Fruit fly (Drosophila melanogaster) whole organism, embryonic: ENCODE results near the gene CG13386.

Experiments
- Adf1 ChIP-seq: fragments of 200-800 bp; sonication (Bioruptor generic); IDR thresholded peaks from 2 replicates; pipeline ENCODE4 v1.3.6; 2022; ENCODE audit warnings: missing biosample characterization, missing genetic modification characterization
- B-H1 ChIP-seq: fragments of 200-800 bp; sonication (Bioruptor generic); IDR thresholded peaks from 3 replicates; pipeline ENCODE4 v1.3.6; 2022; ENCODE audit warnings: missing biosample characterization, missing genetic modification characterization
- CG10209 ChIP-seq: fragments of 200-800 bp; sonication (Bioruptor generic); optimal IDR thresholded peaks from 3 replicates; lab custom pipeline; 2017; ENCODE audit warnings: missing biosample characterization, mild to moderate bottlenecking, missing genetic modification characterization, missing genetic modification reagents
- CG10321 ChIP-seq: fragments of 200-800 bp; sonication (Bioruptor generic); IDR thresholded peaks from 2 replicates; pipeline ENCODE4 v1.3.6; 2022; ENCODE audit warnings: missing biosample characterization, missing genetic modification characterization
- CG11504 ChIP-seq: fragments of 200-800 bp; sonication (Bioruptor generic); optimal IDR thresholded peaks from 3 replicates; lab custom pipeline; 2019; ENCODE audit warnings: missing biosample characterization, mild to moderate bottlenecking, missing genetic modification characterization, moderate library complexity
- CG15073 ChIP-seq: fragments of 200-800 bp; sonication (Bioruptor generic); optimal IDR thresholded peaks from 2 replicates; lab custom pipeline; 2016; ENCODE audit warnings: missing biosample characterization, missing genetic modification characterization
- CG16779 ChIP-seq: fragments of 200-800 bp; sonication (Bioruptor generic); IDR thresholded peaks from 2 replicates; pipeline ENCODE4 v1.3.6; 2022; ENCODE audit warnings: missing biosample characterization, missing genetic modification characterization
- CG2116 ChIP-seq: fragments of 200-800 bp; sonication (Bioruptor generic); optimal IDR thresholded peaks from 3 replicates; lab custom pipeline; 2018; ENCODE audit warnings: missing biosample characterization, mild to moderate bottlenecking, missing genetic modification characterization
- CG31441 ChIP-seq: fragments of 200-800 bp; sonication (Bioruptor generic); IDR thresholded peaks from 2 replicates; pipeline ENCODE4 v1.3.6; 2022; ENCODE audit warnings: missing biosample characterization, missing genetic modification characterization
- CG32532 ChIP-seq: fragments of 200-800 bp; sonication (Bioruptor generic); IDR thresholded peaks from 2 replicates; pipeline ENCODE4 v1.3.6; 2022; ENCODE audit warnings: missing biosample characterization, missing genetic modification characterization
- CG33213 ChIP-seq: fragments of 200-800 bp; sonication (Bioruptor generic); optimal IDR thresholded peaks from 3 replicates; lab custom pipeline; 2016; ENCODE audit warnings: missing biosample characterization, missing genetic modification characterization
- CG34376 ChIP-seq: fragments of 200-800 bp; sonication (Bioruptor generic); optimal IDR thresholded peaks from 2 replicates; lab custom pipeline; 2018; ENCODE audit warnings: missing biosample characterization, mild to moderate bottlenecking, missing genetic modification characterization
- CG42726 ChIP-seq: fragments of 200-800 bp; sonication (Bioruptor generic); IDR thresholded peaks from 2 replicates; pipeline ENCODE4 v1.3.6; 2022; ENCODE audit warnings: missing biosample characterization, missing genetic modification characterization; ENCODE audit not compliant: partially characterized antibody
- CG6654 ChIP-seq: fragments of 200-800 bp; sonication (Bioruptor generic); optimal IDR thresholded peaks from 2 replicates; lab custom pipeline; 2017; ENCODE audit warnings: missing biosample characterization, mild to moderate bottlenecking, missing genetic modification characterization
- CG6765 ChIP-seq: fragments of 200-800 bp; sonication (Bioruptor generic); optimal IDR thresholded peaks from 3 replicates; lab custom pipeline; 2017; ENCODE audit warnings: missing biosample characterization, mild to moderate bottlenecking, missing genetic modification characterization
- CG6813 ChIP-seq: fragments of 200-800 bp; sonication (Bioruptor generic); optimal IDR thresholded peaks from 2 replicates; lab custom pipeline; 2017; ENCODE audit warnings: missing biosample characterization, missing genetic modification characterization, mild to moderate bottlenecking, moderate library complexity, missing genetic modification reagents
- CG7556 ChIP-seq: fragments of 200-800 bp; sonication (Bioruptor generic); optimal IDR thresholded peaks from 2 replicates; lab custom pipeline; 2017; ENCODE audit warnings: missing biosample characterization, mild to moderate bottlenecking, missing genetic modification characterization
- CG7786 ChIP-seq: fragments of 200-800 bp; sonication (Bioruptor generic); optimal IDR thresholded peaks from 2 replicates; lab custom pipeline; 2016; ENCODE audit warnings: missing biosample characterization, missing genetic modification characterization
- CG7839 ChIP-seq: fragments of 200-800 bp; sonication (Bioruptor generic); optimal IDR thresholded peaks from 3 replicates; lab custom pipeline; 2018; ENCODE audit warnings: missing biosample characterization, mild to moderate bottlenecking, missing genetic modification characterization, moderate library complexity
- CG8281 ChIP-seq: fragments of 200-800 bp; sonication (Bioruptor generic); optimal IDR thresholded peaks from 2 replicates; lab custom pipeline; 2018; ENCODE audit warnings: missing biosample characterization, mild to moderate bottlenecking, missing genetic modification characterization, moderate library complexity
- CG8290 ChIP-seq, 3 experiments: fragments of 200-800 bp; sonication (Bioruptor generic); optimal IDR thresholded peaks; 2 replicates each; lab custom pipeline; 2016 to 2019; ENCODE audit warnings: missing biosample characterization in 3 of 3, missing genetic modification characterization in 3 of 3, mild to moderate bottlenecking in 2 of 3, moderate library complexity in 1 of 3
- CG8388 ChIP-seq: fragments of 200-800 bp; sonication (Bioruptor generic); optimal IDR thresholded peaks from 2 replicates; lab custom pipeline; 2019; ENCODE audit warnings: missing biosample characterization, mild to moderate bottlenecking, missing genetic modification characterization, moderate library complexity
- CG8765 ChIP-seq: fragments of 200-800 bp; sonication (Bioruptor generic); IDR thresholded peaks from 2 replicates; pipeline ENCODE4 v1.3.6; 2022; ENCODE audit warnings: missing biosample characterization, missing genetic modification characterization
- CG9437 ChIP-seq: fragments of 200-800 bp; sonication (Bioruptor generic); optimal IDR thresholded peaks from 2 replicates; lab custom pipeline; 2018; ENCODE audit warnings: missing biosample characterization, mild to moderate bottlenecking, missing genetic modification characterization
- CG9609 ChIP-seq: fragments of 200-800 bp; sonication (Bioruptor generic); optimal IDR thresholded peaks from 3 replicates; lab custom pipeline; 2016; ENCODE audit warnings: missing biosample characterization, missing genetic modification characterization
- HLH4C ChIP-seq: fragments of 200-800 bp; sonication (Bioruptor generic); IDR thresholded peaks from 3 replicates; pipeline ENCODE4 v1.3.6; 2022; ENCODE audit warnings: missing biosample characterization, missing genetic modification characterization; ENCODE audit not compliant: partially characterized antibody
- Meics ChIP-seq: fragments of 200-800 bp; sonication (Bioruptor generic); optimal IDR thresholded peaks from 2 replicates; lab custom pipeline; 2017; ENCODE audit warnings: missing biosample characterization, mild to moderate bottlenecking, missing genetic modification characterization
- Optix ChIP-seq: fragments of 200-800 bp; sonication (Bioruptor generic); IDR thresholded peaks from 3 replicates; pipeline ENCODE4 v1.3.6; 2022; ENCODE audit warnings: missing biosample characterization, missing genetic modification characterization
- Ssrp ChIP-seq: fragments of 200-800 bp; sonication (Bioruptor generic); optimal IDR thresholded peaks from 2 replicates; lab custom pipeline; 2018; ENCODE audit warnings: missing biosample characterization, mild to moderate bottlenecking, missing genetic modification characterization, moderate library complexity
- Trl ChIP-seq, 3 experiments: fragments of >200 bp in 2 of 3; fragments of 200-800 bp in 1 of 3; sonication (Bioruptor generic) in 1 of 3; optimal IDR thresholded peaks; 2 replicates in 1 of 3; 3 replicates in 2 of 3; lab custom pipeline; 2016 to 2017; ENCODE audit warnings: missing biosample characterization in 1 of 3, missing genetic modification characterization in 1 of 3
- YL-1 ChIP-seq: fragments of 200-800 bp; sonication (Bioruptor generic); optimal IDR thresholded peaks from 3 replicates; lab custom pipeline; 2017; ENCODE audit warnings: missing biosample characterization, mild to moderate bottlenecking, missing genetic modification characterization
- amos ChIP-seq: fragments of 200-800 bp; sonication (Bioruptor generic); IDR thresholded peaks from 2 replicates; pipeline ENCODE4 v1.3.6; 2022; ENCODE audit warnings: missing biosample characterization, missing genetic modification characterization; ENCODE audit not compliant: partially characterized antibody
- ase ChIP-seq: fragments of 200-800 bp; sonication (Bioruptor generic); IDR thresholded peaks from 3 replicates; pipeline ENCODE4 v1.3.6; 2022; ENCODE audit warnings: missing biosample characterization, missing genetic modification characterization
- chif ChIP-seq, 2 experiments: fragments of 200-800 bp; sonication (Bioruptor generic); optimal IDR thresholded peaks; 3 replicates each; lab custom pipeline; 2016; ENCODE audit warnings: missing biosample characterization in 2 of 2, missing genetic modification characterization in 2 of 2
- chn ChIP-seq: fragments of 200-800 bp; sonication (Bioruptor generic); optimal IDR thresholded peaks from 2 replicates; lab custom pipeline; 2016; ENCODE audit warnings: missing biosample characterization, missing genetic modification characterization
- fru ChIP-seq: fragments of >200 bp; optimal IDR thresholded peaks from 2 replicates; lab custom pipeline; 2017
- gcm ChIP-seq: fragments of 200-800 bp; sonication (Bioruptor generic); optimal IDR thresholded peaks from 2 replicates; lab custom pipeline; 2019; ENCODE audit warnings: missing biosample characterization, mild to moderate bottlenecking, missing genetic modification characterization, moderate library complexity
- gsb-n ChIP-seq: fragments of 200-800 bp; sonication (Bioruptor generic); optimal IDR thresholded peaks from 3 replicates; lab custom pipeline; 2018; ENCODE audit warnings: missing biosample characterization, mild to moderate bottlenecking, missing genetic modification characterization
- kah ChIP-seq: fragments of 200-800 bp; sonication (Bioruptor generic); optimal IDR thresholded peaks from 2 replicates; lab custom pipeline; 2018; ENCODE audit warnings: missing biosample characterization, mild to moderate bottlenecking, missing genetic modification characterization
- lbe ChIP-seq: fragments of 200-800 bp; sonication (Bioruptor generic); optimal IDR thresholded peaks from 2 replicates; lab custom pipeline; 2016; ENCODE audit warnings: missing biosample characterization, mild to moderate bottlenecking, missing genetic modification characterization
- mld ChIP-seq: fragments of 200-800 bp; sonication (Bioruptor generic); IDR thresholded peaks from 3 replicates; pipeline ENCODE4 v1.3.6; 2022; ENCODE audit warnings: missing biosample characterization, missing genetic modification characterization; ENCODE audit not compliant: partially characterized antibody
- nerfin-1 ChIP-seq: fragments of 200-800 bp; sonication (Bioruptor generic); optimal IDR thresholded peaks from 3 replicates; lab custom pipeline; 2019; ENCODE audit warnings: missing biosample characterization, mild to moderate bottlenecking, missing genetic modification characterization, moderate library complexity
- odd ChIP-seq: fragments of 200-800 bp; sonication (Bioruptor generic); optimal IDR thresholded peaks from 2 replicates; lab custom pipeline; 2017; ENCODE audit warnings: missing biosample characterization, mild to moderate bottlenecking, missing genetic modification characterization
- pros ChIP-seq: fragments of 200-800 bp; sonication (Bioruptor generic); optimal IDR thresholded peaks from 3 replicates; lab custom pipeline; 2019; ENCODE audit warnings: missing biosample characterization, mild to moderate bottlenecking, missing genetic modification characterization, moderate library complexity
- row ChIP-seq: fragments of 200-800 bp; sonication (Bioruptor generic); IDR thresholded peaks from 3 replicates; pipeline ENCODE4 v1.3.6; 2022; ENCODE audit warnings: missing biosample characterization, missing genetic modification characterization
- run ChIP-seq: fragments of 200-800 bp; sonication (Bioruptor generic); optimal IDR thresholded peaks from 3 replicates; lab custom pipeline; 2018; ENCODE audit warnings: missing biosample characterization, mild to moderate bottlenecking, missing genetic modification characterization
- tna ChIP-seq: fragments of 200-800 bp; sonication (Bioruptor generic); IDR thresholded peaks from 2 replicates; pipeline ENCODE4 v1.3.6; 2022; ENCODE audit warnings: missing biosample characterization, missing genetic modification characterization; ENCODE audit not compliant: partially characterized antibody
- z ChIP-seq: fragments of 200-800 bp; sonication (Bioruptor generic); IDR thresholded peaks from 3 replicates; pipeline ENCODE4 v1.3.6; 2022; ENCODE audit warnings: missing biosample characterization, missing genetic modification characterization

Gene CG13386

dm6 chr2L:8416350-8417046 is 17.7 kb downstream of the CG13386 start (continued):
- no peak for TF ChIP-seq CG8388 (GFP tag; lab: Kevin White, UChicago)
- peak; percentile 51 for TF ChIP-seq CG10209
- TF ChIP-seq Optix, result no peak
- no peak for TF ChIP-seq CG15073 (GFP tag; lab: Kevin White, UChicago)
- TF ChIP-seq B-H1 (GFP tag; lab: Robert Waterston, UW), result no peak
- TF ChIP-seq CG16779, result no peak
- TF ChIP-seq CG42726 (GFP tag; lab: Robert Waterston, UW), result no peak
- TF ChIP-seq YL-1 (GFP tag; lab: Kevin White, UChicago), result peak; percentile 17
- TF ChIP-seq CG8765 (GFP tag; lab: Robert Waterston, UW), result no peak
- no peak for TF ChIP-seq CG33213 (GFP tag; lab: Kevin White, UChicago)
- peak; percentile 57 for TF ChIP-seq fru (lab: Kevin White, UChicago)
- 0 out of 2 replicates have a peak, but pooled peaks have one; percentile 17 for TF ChIP-seq amos (GFP tag; lab: Robert Waterston, UW)
- no peak for TF ChIP-seq gsb-n (tag; lab: Kevin White, UChicago)
- TF ChIP-seq HLH4C, result 0 out of 3 replicates have a peak, but pooled peaks have one; percentile 34
- peak; percentile 14 for TF ChIP-seq CG2116 (GFP tag; lab: Kevin White, UChicago)
- TF ChIP-seq CG6654 (GFP tag; lab: Kevin White, UChicago), result no peak
- TF ChIP-seq CG8281 (tag; lab: Kevin White, UChicago), result peak; percentile 100
- TF ChIP-seq Meics (GFP tag; lab: Kevin White, UChicago), result peak; percentile 36
- TF ChIP-seq nerfin-1, result peak; percentile 2
- TF ChIP-seq CG32532 (GFP tag; lab: Robert Waterston, UW), result 0 out of 2 replicates have a peak, but pooled peaks have one; percentile 41
- TF ChIP-seq ase (GFP tag; lab: Robert Waterston, UW), result no peak
- TF ChIP-seq z (GFP tag; lab: Robert Waterston, UW), result peak; percentile 70; the same call in 2 of the 3 replicates
- no peak for TF ChIP-seq CG6765 (GFP tag; lab: Kevin White, UChicago)
- TF ChIP-seq CG10321 (GFP tag; lab: Robert Waterston, UW), result peak; percentile 24; the same call in 1 of the 2 replicates
- no peak for TF ChIP-seq mld (GFP tag; lab: Robert Waterston, UW)
- TF ChIP-seq Adf1, result peak; percentile 98
- TF ChIP-seq CG7839 (tag; lab: Kevin White, UChicago), result no peak
- TF ChIP-seq CG11504 (tag; lab: Kevin White, UChicago), result no peak
- no peak for TF ChIP-seq CG31441 (GFP tag; lab: Robert Waterston, UW)
- TF ChIP-seq CG9609 (GFP tag; lab: Kevin White, UChicago), result peak; percentile 25
- TF ChIP-seq chif (GFP tag; optimal IDR thresholded peaks at IDR 0.05; lab: Kevin White, UChicago), result no peak
- peak; percentile 55 for TF ChIP-seq lbe (GFP tag; lab: Kevin White, UChicago)
- TF ChIP-seq Trl (optimal IDR thresholded peaks at IDR 0.05; lab: Kevin White, UChicago), result peak; percentile 73 to 90
- peak; percentile 50 for TF ChIP-seq Trl (GFP tag; optimal IDR thresholded peaks at IDR 0.05; lab: Kevin White, UChicago)
- TF ChIP-seq pros, result peak; percentile 89
- TF ChIP-seq CG8290 (GFP tag; optimal IDR thresholded peaks at IDR 0.05; lab: Kevin White, UChicago), result no peak
- no peak for TF ChIP-seq CG8290 (tag; optimal IDR thresholded peaks at IDR 0.05; lab: Kevin White, UChicago)
- no peak for TF ChIP-seq CG34376 (GFP tag; lab: Kevin White, UChicago)
- no peak for TF ChIP-seq odd (GFP tag; lab: Kevin White, UChicago)
- TF ChIP-seq CG7786 (GFP tag; lab: Kevin White, UChicago), result no peak
- no peak for TF ChIP-seq tna (GFP tag; lab: Robert Waterston, UW)
- no peak for TF ChIP-seq kah (GFP tag; lab: Kevin White, UChicago)
- peak; percentile 44; the same call in 2 of the 3 replicates for TF ChIP-seq row
- no peak for TF ChIP-seq CG7556 (GFP tag; lab: Kevin White, UChicago)
- no peak for TF ChIP-seq CG9437 (GFP tag; lab: Kevin White, UChicago)
- TF ChIP-seq chn, result peak; percentile 42
- peak; percentile 4 for TF ChIP-seq CG6813 (GFP tag; lab: Kevin White, UChicago)
- no peak for TF ChIP-seq run (tag; lab: Kevin White, UChicago)
- no peak for TF ChIP-seq Ssrp (tag; lab: Kevin White, UChicago)
- peak; percentile 21 for TF ChIP-seq gcm (GFP tag; lab: Kevin White, UChicago)
